Worm (Caenorhabditis elegans): Measurements from ENCODE around the gene ergo-1.

ce11 chrV:1048482-1048881, 39.9 kb downstream of the ergo-1 start, which contains the start of gene nra-4:
- no peak for TF ChIP-seq fkh-10 (GFP tag; optimal IDR thresholded peaks at IDR 0.05)
- no peak for TF ChIP-seq rnt-1 (tag; optimal IDR thresholded peaks at IDR 0.05)
- no peak for TF ChIP-seq ceh-34 (tag; optimal IDR thresholded peaks at IDR 0.05)
- TF ChIP-seq madf-2 (tag; optimal IDR thresholded peaks at IDR 0.05) = no peak
- TF ChIP-seq nhr-11 (tag; optimal IDR thresholded peaks at IDR 0.05) = no peak

Measured in whole organism, late embryonic.